Worm (Caenorhabditis elegans): ENCODE results near the gene str-45.
"Not testable (repeated sequence)": the region's sequence is repeated elsewhere in the genome, so short reads cannot be mapped to it uniquely, and the experiment has no call there.

Gene str-45

DNA sequence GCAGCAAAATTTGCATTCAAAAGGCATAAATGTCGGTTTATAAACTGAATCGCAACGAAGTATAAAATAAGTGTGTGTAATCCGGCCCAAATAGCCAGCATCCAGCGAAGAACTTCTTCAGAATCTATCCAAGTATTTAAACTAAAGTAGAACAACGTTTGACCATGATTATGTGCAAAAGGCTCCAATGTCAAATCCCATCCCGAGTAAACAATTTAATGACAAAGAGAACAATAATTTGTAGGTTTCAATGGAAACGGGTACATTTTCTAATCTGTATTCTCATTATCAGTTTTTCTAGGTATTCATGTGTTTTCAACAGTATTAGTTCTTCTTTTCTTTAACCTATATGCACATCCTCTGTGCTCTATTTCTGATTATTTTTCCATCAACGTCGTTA is 48.9 kb downstream of the str-45 start, which contains the start of gene C41G6.12:
Gene C41G6.12 (minus strand): TSS at position 101 of the 400 bp plus-strand sequence.
- TF ChIP-seq mxl-1 (tag; optimal IDR thresholded peaks at IDR 0.05); zfh-2 (GFP tag; conservative IDR thresholded peaks at IDR 0.05); Y67H2A.10 (GFP tag; conservative IDR thresholded peaks at IDR 0.05): not testable (repeated sequence)

Measured in whole organism, young adult.